Worm (Caenorhabditis elegans) whole organism, midembryonic: ENCODE data around the gene T04C12.7.

ENCODE experiments used
- T22C8.4 ChIP-seq: fragments of 200-800 bp; sonication (Bioruptor generic); IDR thresholded peaks from 2 replicates; pipeline ENCODE4 v1.3.6; 2022; ENCODE audit warnings: missing genetic modification characterization, missing compliant biosample characterization
- cog-1 ChIP-seq: sonication (generic microtip); optimal IDR thresholded peaks from 2 replicates; lab custom pipeline; 2016; ENCODE audit warnings: missing genetic modification characterization, missing compliant biosample characterization
- flt-1 ChIP-seq: fragments of 200-800 bp; sonication (Bioruptor generic); IDR thresholded peaks from 2 replicates; pipeline ENCODE4 v1.3.6; 2022; ENCODE audit warnings: missing genetic modification characterization, missing compliant biosample characterization
- klf-2 ChIP-seq: fragments of 200-800 bp; sonication (Bioruptor generic); conservative IDR thresholded peaks from 2 replicates; pipeline ENCODE4 v1.3.6; 2022; ENCODE audit warnings: missing genetic modification reagents, missing genetic modification characterization, missing compliant biosample characterization
- med-1 ChIP-seq: sonication (generic microtip); optimal IDR thresholded peaks from 2 replicates; lab custom pipeline; 2017; ENCODE audit warnings: missing genetic modification characterization, mild to moderate bottlenecking, missing compliant biosample characterization, antibody characterized with exemption, missing genetic modification reagents; ENCODE audit not compliant: insufficient read depth
- ref-1 ChIP-seq: fragments of 200-800 bp; sonication (Bioruptor generic); conservative IDR thresholded peaks from 2 replicates; pipeline ENCODE4 v1.3.6; 2022; ENCODE audit warnings: missing genetic modification reagents, missing genetic modification characterization, missing compliant biosample characterization
- tab-1 ChIP-seq: fragments of 200-800 bp; sonication (Bioruptor generic); IDR thresholded peaks from 2 replicates; pipeline ENCODE4 v1.3.6; 2022; ENCODE audit warnings: missing genetic modification characterization, missing compliant biosample characterization
- ztf-23 ChIP-seq: fragments of 200-800 bp; sonication (Bioruptor generic); IDR thresholded peaks from 2 replicates; pipeline ENCODE4 v1.3.6; 2022; ENCODE audit warnings: missing genetic modification reagents, missing genetic modification characterization, missing compliant biosample characterization
- ztf-29 ChIP-seq: fragments of 200-800 bp; sonication (Bioruptor generic); IDR thresholded peaks from 2 replicates; pipeline ENCODE4 v1.3.6; 2022; ENCODE audit warnings: missing genetic modification reagents, missing genetic modification characterization, missing compliant biosample characterization

T04C12.7 gene

ce11 chrV:11087519-11087998, 33.6 kb downstream of the T04C12.7 start, which contains the start of gene Y42A5A.1:
TSS of gene Y42A5A.1 (plus strand) at chrV:11087948.
- TF ChIP-seq T22C8.4 (GFP tag; lab: Robert Waterston, UW) (no peak), flt-1 (no peak), cog-1 (no peak), ref-1 (GFP tag; lab: Robert Waterston, UW) (no peak), med-1 (GFP tag; lab: Kevin White, UChicago) (no peak)

ce11 chrV:11093163-11094091, 39.5 kb downstream of the T04C12.7 start, which contains the start of gene lact-8:
TSS of gene lact-8 (minus strand) at chrV:11093607.
- TF ChIP-seq ztf-29 = no peak
- no peak for TF ChIP-seq tab-1 (GFP tag; lab: Robert Waterston, UW)
- no peak for TF ChIP-seq ztf-23 (GFP tag; lab: Robert Waterston, UW)

- TF ChIP-seq tab-1 (GFP tag; lab: Robert Waterston, UW) (no peak), ref-1 (GFP tag; lab: Robert Waterston, UW) (no peak)
Observed at ce11 chrV:11094698-11095097, 40.8 kb downstream of the T04C12.7 start.

ce11 chrV:11095873-11096272, 41.9 kb downstream of the T04C12.7 start, which contains the start of gene Y42A5A.3:
TSS of gene Y42A5A.3 (minus strand) at chrV:11095973.
- TF ChIP-seq ref-1 (GFP tag; lab: Robert Waterston, UW) = no peak
- no peak for TF ChIP-seq tab-1 (GFP tag; lab: Robert Waterston, UW)
- no peak for TF ChIP-seq flt-1
- no peak for TF ChIP-seq ztf-29
- no peak for TF ChIP-seq klf-2
- TF ChIP-seq med-1 (GFP tag; lab: Kevin White, UChicago) = no peak
- no peak for TF ChIP-seq T22C8.4 (GFP tag; lab: Robert Waterston, UW)
- no peak for TF ChIP-seq cog-1
- no peak for TF ChIP-seq ztf-23 (GFP tag; lab: Robert Waterston, UW)

ce11 chrV:11098599-11098998, 44.7 kb downstream of the T04C12.7 start, which contains the start of gene cdkl-1:
TSS of gene cdkl-1 (plus strand) at chrV:11098899.
- TF ChIP-seq med-1 (GFP tag; lab: Kevin White, UChicago) (no peak), flt-1 (no peak), cog-1 (no peak), T22C8.4 (GFP tag; lab: Robert Waterston, UW) (no peak), klf-2 (no peak), ref-1 (GFP tag; lab: Robert Waterston, UW) (no peak), tab-1 (GFP tag; lab: Robert Waterston, UW) (no peak), ztf-29 (no peak), ztf-23 (GFP tag; lab: Robert Waterston, UW) (no peak)

ce11 chrV:11104408-11104807, 50.5 kb downstream of the T04C12.7 start:
- TF ChIP-seq ref-1 (GFP tag; lab: Robert Waterston, UW) (no peak), med-1 (GFP tag; lab: Kevin White, UChicago) (no peak), tab-1 (GFP tag; lab: Robert Waterston, UW) (no peak), ztf-29 (no peak), ztf-23 (GFP tag; lab: Robert Waterston, UW) (no peak), T22C8.4 (GFP tag; lab: Robert Waterston, UW) (no peak)
